Worm (Caenorhabditis elegans): ENCODE data around the gene C49F5.13.

Gene C49F5.13

DNA sequence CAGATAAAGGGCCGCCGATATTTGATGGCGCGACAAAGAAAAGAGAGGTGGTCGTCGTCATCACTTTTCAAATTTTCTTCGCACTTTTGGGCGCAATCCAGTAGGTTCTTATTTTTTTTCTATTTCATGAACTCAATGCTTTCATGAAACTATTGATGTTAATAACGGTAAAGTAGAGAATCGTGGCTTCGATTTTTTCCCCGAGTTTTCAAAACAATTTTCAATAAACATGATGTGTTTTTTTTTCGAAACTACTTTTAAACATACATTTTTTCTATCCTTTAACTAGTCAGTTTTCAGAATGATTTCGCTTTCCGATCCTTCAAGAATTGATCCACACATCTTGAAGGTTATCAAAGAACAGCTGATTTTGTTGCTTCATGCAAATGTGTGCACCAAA is 24.7 kb downstream of the C49F5.13 start, which contains the start of gene C49F5.5:
TSS of gene C49F5.5 (plus strand) at position 301 of the 400 bp plus-strand sequence.
- no peak for TF ChIP-seq unc-62 (GFP tag; optimal IDR thresholded peaks at IDR 0.05)
- TF ChIP-seq nhr-10 (tag; optimal IDR thresholded peaks at IDR 0.05) = no peak
- TF ChIP-seq nhr-25 (tag; optimal IDR thresholded peaks at IDR 0.05) = no peak

DNA sequence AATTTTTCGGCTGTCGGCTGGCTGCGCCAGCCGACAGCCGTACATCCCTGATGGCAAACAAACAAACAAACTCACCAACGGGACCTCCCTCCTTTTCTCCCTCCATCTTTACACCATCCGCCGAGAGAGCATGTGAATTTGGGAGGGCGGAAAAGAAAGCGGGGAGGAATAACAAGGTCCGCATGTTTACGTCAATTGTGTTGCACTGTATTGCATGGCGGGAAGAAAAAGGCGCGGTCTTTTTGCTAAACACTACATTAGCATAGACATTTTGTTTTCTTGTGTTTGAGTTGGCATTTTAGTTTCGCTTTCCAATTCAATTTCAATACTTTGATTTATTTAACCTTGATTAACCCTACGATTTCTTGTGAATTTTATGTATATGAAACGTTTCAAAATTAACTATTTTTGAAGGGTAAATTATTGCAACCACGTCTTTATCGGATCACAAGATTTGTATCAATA is 26.7 kb downstream of the C49F5.13 start, which contains the start of gene C49F5.6:
TSS of gene C49F5.6 (plus strand) at position 415 of the 465 bp plus-strand sequence.
- TF ChIP-seq skn-1 (tag; optimal IDR thresholded peaks at IDR 0.05) = no peak
- no peak for TF ChIP-seq egl-27 (tag; optimal IDR thresholded peaks at IDR 0.05)
- TF ChIP-seq lin-13 (GFP tag; optimal IDR thresholded peaks at IDR 0.05) = no peak
- no peak for TF ChIP-seq lin-11 (tag; optimal IDR thresholded peaks at IDR 0.05)
- no peak for TF ChIP-seq ZK546.5 (tag; optimal IDR thresholded peaks at IDR 0.05)
- no peak for TF ChIP-seq fos-1 (tag; optimal IDR thresholded peaks at IDR 0.05)
- no peak for TF ChIP-seq ama-1 (optimal IDR thresholded peaks at IDR 0.05)

DNA sequence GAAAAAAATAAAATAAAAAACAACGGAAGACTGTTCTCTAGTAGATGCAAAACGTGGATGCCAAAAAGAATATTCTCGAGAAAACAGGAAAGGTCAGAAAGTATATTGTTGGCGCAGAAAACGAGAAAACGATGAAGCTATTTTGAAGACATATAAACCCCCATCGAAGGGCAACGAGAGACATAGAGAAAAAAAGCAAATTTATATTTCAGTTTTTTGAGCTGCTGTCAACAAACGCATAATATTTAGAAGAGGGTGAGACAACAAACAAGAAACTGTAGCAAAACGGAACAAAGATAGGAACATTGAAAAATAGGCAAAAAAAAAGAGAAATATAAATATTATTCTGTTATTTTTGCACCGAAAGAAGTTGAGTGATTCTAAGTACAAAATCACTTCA is 31.0 kb downstream of the C49F5.13 start:
- no peak for TF ChIP-seq nhr-25 (tag; optimal IDR thresholded peaks at IDR 0.05)
- no peak for TF ChIP-seq nhr-10 (tag; optimal IDR thresholded peaks at IDR 0.05)
- TF ChIP-seq ceh-82 (tag; optimal IDR thresholded peaks at IDR 0.05) = no peak
- no peak for TF ChIP-seq ztf-4 (tag; optimal IDR thresholded peaks at IDR 0.05)
- TF ChIP-seq egl-27 (tag; optimal IDR thresholded peaks at IDR 0.05) = no peak
- no peak for TF ChIP-seq ceh-16 (tag; optimal IDR thresholded peaks at IDR 0.05)
- TF ChIP-seq unc-62 (GFP tag; optimal IDR thresholded peaks at IDR 0.05) = no peak
- TF ChIP-seq lin-11 (tag; optimal IDR thresholded peaks at IDR 0.05) = no peak
- TF ChIP-seq lin-39 (tag; optimal IDR thresholded peaks at IDR 0.05) = no peak
- no peak for TF ChIP-seq elt-1 (tag; optimal IDR thresholded peaks at IDR 0.05)
- no peak for TF ChIP-seq nhr-12 (tag; optimal IDR thresholded peaks at IDR 0.05)
- no peak for TF ChIP-seq zag-1 (tag; optimal IDR thresholded peaks at IDR 0.05)
- no peak for TF ChIP-seq R02D3.7 (tag; optimal IDR thresholded peaks at IDR 0.05)
- no peak for TF ChIP-seq fos-1 (tag; optimal IDR thresholded peaks at IDR 0.05)
- TF ChIP-seq ama-1 (optimal IDR thresholded peaks at IDR 0.05) = no peak
- no peak for TF ChIP-seq unc-55 (GFP tag; optimal IDR thresholded peaks at IDR 0.05)
- no peak for TF ChIP-seq alr-1 (tag; optimal IDR thresholded peaks at IDR 0.05)
- no peak for TF ChIP-seq aly-2 (tag; optimal IDR thresholded peaks at IDR 0.05)
- no peak for TF ChIP-seq nhr-6 (tag; optimal IDR thresholded peaks at IDR 0.05)
- TF ChIP-seq lin-13 (GFP tag; optimal IDR thresholded peaks at IDR 0.05) = no peak

DNA sequence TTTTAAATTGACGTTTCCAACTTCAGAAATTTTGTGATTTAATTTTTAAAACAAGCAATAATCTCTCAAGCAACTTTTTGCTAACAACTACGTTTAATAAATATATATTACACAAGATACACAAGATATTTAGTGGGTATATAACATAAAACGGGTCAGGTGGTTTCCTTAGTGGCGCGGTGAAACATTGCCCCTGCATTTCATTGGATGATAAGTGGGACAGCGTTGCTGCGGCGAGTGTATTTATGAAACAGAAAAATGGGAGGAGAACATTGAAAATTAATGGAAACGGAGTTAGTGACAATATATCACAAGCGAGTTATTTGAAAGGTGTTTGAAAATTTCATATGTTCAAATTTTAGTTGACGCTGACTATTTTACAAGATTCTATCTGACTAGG is 31.6 kb downstream of the C49F5.13 start:
- TF ChIP-seq lin-13 (GFP tag; optimal IDR thresholded peaks at IDR 0.05) = no peak
- no peak for TF ChIP-seq sma-9 (GFP tag; optimal IDR thresholded peaks at IDR 0.05)
- no peak for TF ChIP-seq sma-9 (tag; optimal IDR thresholded peaks at IDR 0.05)
- TF ChIP-seq egl-27 (tag; optimal IDR thresholded peaks at IDR 0.05) = no peak
- no peak for TF ChIP-seq aly-2 (tag; optimal IDR thresholded peaks at IDR 0.05)
- TF ChIP-seq snpc-4 (tag; optimal IDR thresholded peaks at IDR 0.05) = no peak
- TF ChIP-seq mdl-1 (tag; optimal IDR thresholded peaks at IDR 0.05) = no peak
- no peak for TF ChIP-seq blmp-1 (tag; optimal IDR thresholded peaks at IDR 0.05; ENCODE audit: insufficient read depth)
- TF ChIP-seq crh-2 (tag; optimal IDR thresholded peaks at IDR 0.05) = no peak
- no peak for TF ChIP-seq unc-55 (GFP tag; optimal IDR thresholded peaks at IDR 0.05)
- TF ChIP-seq nhr-21 (tag; optimal IDR thresholded peaks at IDR 0.05) = no peak

DNA sequence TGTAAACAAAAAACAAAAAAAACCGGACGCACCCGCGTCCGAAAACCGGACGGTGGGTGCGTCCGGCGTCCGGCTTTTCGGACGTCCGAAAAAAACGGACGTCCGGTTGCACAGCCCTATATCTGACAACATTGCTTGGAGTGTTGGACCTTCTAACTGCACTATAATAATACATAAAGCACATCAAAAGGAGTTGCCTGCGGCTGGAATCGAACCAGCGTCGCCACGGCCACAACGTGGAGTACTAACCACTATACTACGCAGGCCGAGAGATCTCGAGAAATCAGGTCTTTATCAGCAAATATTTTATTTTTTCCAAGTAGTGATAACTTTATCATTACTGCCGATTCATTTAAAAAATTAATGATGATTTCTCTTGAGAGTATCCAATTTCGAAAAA is 32.1 kb downstream of the C49F5.13 start:
- no peak for TF ChIP-seq mbf-1 (tag; optimal IDR thresholded peaks at IDR 0.05)
- no peak for TF ChIP-seq nhr-77 (tag; optimal IDR thresholded peaks at IDR 0.05)
- no peak for TF ChIP-seq nhr-11 (tag; optimal IDR thresholded peaks at IDR 0.05)
- no peak for TF ChIP-seq ZK546.5 (tag; optimal IDR thresholded peaks at IDR 0.05)
- peak; percentile 24 for TF ChIP-seq sma-3 (GFP tag; optimal IDR thresholded peaks at IDR 0.05)
- no peak for TF ChIP-seq elt-1 (tag; optimal IDR thresholded peaks at IDR 0.05)

DNA sequence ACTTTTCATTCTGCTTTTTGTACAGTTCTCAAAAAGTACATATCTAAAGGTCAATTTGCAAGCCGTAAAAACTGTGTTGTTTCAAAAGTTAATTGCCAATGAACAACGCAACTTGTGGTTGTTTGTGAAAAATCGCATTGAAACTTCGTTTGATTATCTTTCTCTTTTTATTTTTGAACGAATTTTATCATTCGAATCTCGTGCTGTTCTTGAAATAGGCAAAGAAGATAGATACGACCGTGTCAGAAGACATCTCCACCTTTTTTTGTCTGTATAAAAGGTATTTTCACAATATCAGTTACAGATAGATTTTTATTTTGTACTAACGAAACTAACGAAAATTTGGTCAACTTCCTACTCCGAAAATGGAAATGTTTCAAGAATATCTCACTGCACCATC is 33.3 kb downstream of the C49F5.13 start, which contains the start of gene C49F5.7:
TSS of gene C49F5.7 (plus strand) at position 301 of the 400 bp plus-strand sequence.
- TF ChIP-seq nhr-21 (tag; optimal IDR thresholded peaks at IDR 0.05) = no peak
- peak; percentile 14 for TF ChIP-seq crh-2 (tag; optimal IDR thresholded peaks at IDR 0.05)
